Fruit fly (Drosophila melanogaster) whole organism, prepupa: ENCODE results near the gene Sugb.

ENCODE experiments used
- CG10631 ChIP-seq: fragments of 200-800 bp; sonication (Bioruptor generic); optimal IDR thresholded peaks from 2 replicates; lab custom pipeline; 2016; ENCODE audit warnings: missing biosample characterization, missing genetic modification characterization
- CG11294 ChIP-seq: fragments of 200-800 bp; sonication (Bioruptor generic); IDR thresholded peaks from 2 replicates; pipeline ENCODE4 v1.3.6; 2022; ENCODE audit warnings: missing biosample characterization, missing genetic modification characterization
- CG11762 ChIP-seq: fragments of 200-800 bp; sonication (Bioruptor generic); optimal IDR thresholded peaks from 3 replicates; lab custom pipeline; 2016; ENCODE audit warnings: missing biosample characterization, missing genetic modification characterization; ENCODE audit not compliant: insufficient read depth
- CG3032 ChIP-seq: fragments of 200-800 bp; optimal IDR thresholded peaks from 2 replicates; lab custom pipeline; 2019; ENCODE audit warnings: missing biosample characterization, mild to moderate bottlenecking, missing genetic modification characterization, moderate library complexity
- CG31627 ChIP-seq: fragments of 200-800 bp; sonication (Bioruptor generic); optimal IDR thresholded peaks from 3 replicates; lab custom pipeline; 2016; ENCODE audit warnings: missing biosample characterization, missing genetic modification characterization
- CG32006 ChIP-seq: fragments of 200-800 bp; sonication (Bioruptor generic); optimal IDR thresholded peaks from 3 replicates; lab custom pipeline; 2017; ENCODE audit warnings: missing biosample characterization, mild to moderate bottlenecking, missing genetic modification characterization
- CG3919 ChIP-seq: fragments of 200-800 bp; sonication (Bioruptor generic); optimal IDR thresholded peaks from 3 replicates; lab custom pipeline; 2016; ENCODE audit warnings: missing biosample characterization, missing genetic modification characterization
- CG6163 ChIP-seq: fragments of 200-800 bp; sonication (Bioruptor generic); IDR thresholded peaks from 3 replicates; pipeline ENCODE4 v1.3.6; 2022; ENCODE audit warnings: missing biosample characterization, missing genetic modification characterization
- CG6276 ChIP-seq: fragments of 200-800 bp; sonication (Bioruptor generic); optimal IDR thresholded peaks from 2 replicates; lab custom pipeline; 2017; ENCODE audit warnings: missing biosample characterization, mild to moderate bottlenecking, missing genetic modification characterization
- CG6792 ChIP-seq: fragments of 200-800 bp; sonication (Bioruptor generic); optimal IDR thresholded peaks from 3 replicates; lab custom pipeline; 2016; ENCODE audit warnings: missing biosample characterization, missing genetic modification characterization
- CG8119 ChIP-seq: fragments of 200-800 bp; sonication (Bioruptor generic); IDR thresholded peaks from 3 replicates; pipeline ENCODE4 v1.3.6; 2022; ENCODE audit warnings: missing biosample characterization, missing genetic modification characterization
- CG8632 ChIP-seq: fragments of 200-800 bp; sonication (Bioruptor generic); optimal IDR thresholded peaks from 3 replicates; lab custom pipeline; 2016; ENCODE audit warnings: missing biosample characterization, missing genetic modification characterization
- Eip75B ChIP-seq: fragments of 200-800 bp; sonication (Bioruptor generic); optimal IDR thresholded peaks from 3 replicates; lab custom pipeline; 2016; ENCODE audit warnings: missing biosample characterization, missing genetic modification characterization
- Eip78C ChIP-seq: fragments of 200-800 bp; sonication (Bioruptor generic); peaks from one replicate; lab custom pipeline; 2016; ENCODE audit warnings: missing biosample characterization, missing genetic modification characterization
- Ets21C ChIP-seq: fragments of 200-800 bp; sonication (Bioruptor generic); optimal IDR thresholded peaks from 3 replicates; lab custom pipeline; 2016; ENCODE audit warnings: missing biosample characterization, missing genetic modification characterization
- Ets96B ChIP-seq: fragments of 200-800 bp; optimal IDR thresholded peaks from 2 replicates; lab custom pipeline; 2019; ENCODE audit warnings: missing biosample characterization, mild to moderate bottlenecking, missing genetic modification characterization, moderate library complexity
- Hr38 ChIP-seq: sonication (Bioruptor generic); optimal IDR thresholded peaks from 2 replicates; lab custom pipeline; 2016; ENCODE audit warnings: missing biosample characterization, missing genetic modification characterization
- Hr39 ChIP-seq: fragments of 200-800 bp; sonication (Bioruptor generic); optimal IDR thresholded peaks from 2 replicates; lab custom pipeline; 2016; ENCODE audit warnings: missing biosample characterization, missing genetic modification characterization
- Hr4 ChIP-seq: fragments of 200-800 bp; sonication (Bioruptor generic); optimal IDR thresholded peaks from 3 replicates; lab custom pipeline; 2016; ENCODE audit warnings: missing biosample characterization, missing genetic modification characterization
- OdsH ChIP-seq: fragments of 200-800 bp; sonication (Bioruptor generic); optimal IDR thresholded peaks from 3 replicates; lab custom pipeline; 2016; ENCODE audit warnings: missing biosample characterization, missing genetic modification characterization
- Sox102F ChIP-seq: fragments of 200-800 bp; sonication (Bioruptor generic); optimal IDR thresholded peaks from 2 replicates; lab custom pipeline; 2016; ENCODE audit warnings: missing biosample characterization, mild to moderate bottlenecking, missing genetic modification characterization
- achi ChIP-seq: fragments of 200-800 bp; sonication (Bioruptor generic); optimal IDR thresholded peaks from 3 replicates; lab custom pipeline; 2016; ENCODE audit warnings: missing biosample characterization, missing genetic modification characterization
- acj6 ChIP-seq: fragments of 200-800 bp; sonication (Bioruptor generic); optimal IDR thresholded peaks from 3 replicates; lab custom pipeline; 2016; ENCODE audit warnings: missing biosample characterization, missing genetic modification characterization
- dac ChIP-seq: fragments of 200-800 bp; sonication (Bioruptor generic); optimal IDR thresholded peaks from 2 replicates; lab custom pipeline; 2017; ENCODE audit warnings: missing biosample characterization, mild to moderate bottlenecking, missing genetic modification characterization
- dsx ChIP-seq: fragments of 200-800 bp; optimal IDR thresholded peaks from 3 replicates; lab custom pipeline; 2019; ENCODE audit warnings: missing biosample characterization, mild to moderate bottlenecking, missing genetic modification characterization, moderate library complexity; ENCODE audit not compliant: poor library complexity, severe bottlenecking
- eg ChIP-seq: fragments of 200-800 bp; sonication (Bioruptor generic); IDR thresholded peaks from 3 replicates; pipeline ENCODE4 v1.3.6; 2022; ENCODE audit warnings: missing biosample characterization, missing genetic modification characterization
- fd85E ChIP-seq: fragments of 200-800 bp; sonication (Bioruptor generic); optimal IDR thresholded peaks from 3 replicates; lab custom pipeline; 2016; ENCODE audit warnings: missing biosample characterization, missing genetic modification characterization
- fkh ChIP-seq: fragments of 200-800 bp; sonication (Bioruptor generic); optimal IDR thresholded peaks from 3 replicates; lab custom pipeline; 2017; ENCODE audit warnings: missing biosample characterization, mild to moderate bottlenecking, missing genetic modification characterization, moderate library complexity
- net ChIP-seq: fragments of 200-800 bp; sonication (Bioruptor generic); optimal IDR thresholded peaks from 3 replicates; lab custom pipeline; 2016; ENCODE audit warnings: missing biosample characterization, missing genetic modification characterization
- pdm3 ChIP-seq: fragments of 200-800 bp; sonication (Bioruptor generic); optimal IDR thresholded peaks from 3 replicates; lab custom pipeline; 2016; ENCODE audit warnings: missing biosample characterization, missing genetic modification characterization
- salr ChIP-seq, 2 experiments: fragments of 200-800 bp; sonication (Bioruptor generic); optimal IDR thresholded peaks; 3 replicates each; lab custom pipeline; 2016 to 2018; ENCODE audit warnings: missing biosample characterization in 2 of 2, missing genetic modification characterization in 2 of 2, mild to moderate bottlenecking in 1 of 2
- spab ChIP-seq: fragments of 200-800 bp; sonication (Bioruptor generic); optimal IDR thresholded peaks from 2 replicates; lab custom pipeline; 2017; ENCODE audit warnings: missing biosample characterization, mild to moderate bottlenecking, missing genetic modification characterization, missing genetic modification reagents
- ss ChIP-seq, 2 experiments: fragments of 200-800 bp; sonication (Bioruptor generic); optimal IDR thresholded peaks; 2 replicates in 1 of 2; 3 replicates in 1 of 2; lab custom pipeline; 2017 to 2018; ENCODE audit warnings: mild to moderate bottlenecking in 2 of 2, missing biosample characterization in 2 of 2, missing genetic modification characterization in 2 of 2, moderate library complexity in 1 of 2
- svp ChIP-seq: fragments of 200-800 bp; sonication (Bioruptor generic); peaks from one replicate; lab custom pipeline; 2016; ENCODE audit warnings: missing biosample characterization, missing genetic modification characterization
- topi ChIP-seq: fragments of 200-800 bp; sonication (Bioruptor generic); optimal IDR thresholded peaks from 3 replicates; lab custom pipeline; 2016; ENCODE audit warnings: missing biosample characterization, missing genetic modification characterization
- vri ChIP-seq: fragments of 200-800 bp; sonication (Bioruptor generic); optimal IDR thresholded peaks from 3 replicates; lab custom pipeline; 2016; ENCODE audit warnings: missing biosample characterization, mild to moderate bottlenecking, missing genetic modification characterization

Sugb gene

DNA sequence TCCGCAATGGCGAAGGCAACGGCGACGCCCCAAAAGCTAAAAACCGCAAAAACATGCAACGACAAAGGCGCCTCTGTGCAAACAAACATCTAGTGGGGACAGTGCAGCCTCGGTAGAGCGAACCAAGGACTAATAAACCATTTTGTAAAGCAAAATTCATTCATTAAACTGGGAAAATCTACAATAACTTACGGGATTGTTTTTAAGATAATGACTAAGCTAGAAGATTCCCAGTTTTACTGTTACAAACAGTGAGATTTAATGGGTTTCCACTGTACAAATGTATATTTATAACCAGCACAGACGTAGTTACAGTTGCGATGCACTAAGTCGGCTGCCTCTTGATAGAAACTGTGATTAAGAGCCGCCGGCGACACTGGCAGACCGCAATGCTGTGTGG is 27.6 kb upstream of the Sugb start (continued):
- TF ChIP-seq fd85E (GFP tag; lab: Kevin White, UChicago) (no peak), net (GFP tag; lab: Kevin White, UChicago) (peak; percentile 53), dsx (GFP tag; lab: Kevin White, UChicago) (no peak), ss (GFP tag; optimal IDR thresholded peaks at IDR 0.05; lab: Kevin White, UChicago) (no peak), Hr39 (GFP tag; lab: Kevin White, UChicago) (no peak), vri (GFP tag; lab: Kevin White, UChicago) (no peak), CG11762 (peak; percentile 32), CG8632 (GFP tag; lab: Kevin White, UChicago) (no peak), Sox102F (GFP tag; lab: Kevin White, UChicago) (no peak), CG32006 (peak; percentile 82), eg (GFP tag; lab: Robert Waterston, UW) (peak; percentile 86), svp (GFP tag; lab: Kevin White, UChicago) (peak; percentile 35), CG6276 (peak; percentile 63), CG3032 (no peak), Ets96B (tag; lab: Kevin White, UChicago) (peak; percentile 65), CG6792 (GFP tag; lab: Kevin White, UChicago) (peak; percentile 44), acj6 (peak; percentile 39), Ets21C (GFP tag; lab: Kevin White, UChicago) (no peak), dac (GFP tag; lab: Kevin White, UChicago) (peak; percentile 48), spab (GFP tag; lab: Kevin White, UChicago) (peak; percentile 16), fkh (no peak), topi (GFP tag; lab: Kevin White, UChicago) (no peak), OdsH (GFP tag; lab: Kevin White, UChicago) (peak; percentile 62)

DNA sequence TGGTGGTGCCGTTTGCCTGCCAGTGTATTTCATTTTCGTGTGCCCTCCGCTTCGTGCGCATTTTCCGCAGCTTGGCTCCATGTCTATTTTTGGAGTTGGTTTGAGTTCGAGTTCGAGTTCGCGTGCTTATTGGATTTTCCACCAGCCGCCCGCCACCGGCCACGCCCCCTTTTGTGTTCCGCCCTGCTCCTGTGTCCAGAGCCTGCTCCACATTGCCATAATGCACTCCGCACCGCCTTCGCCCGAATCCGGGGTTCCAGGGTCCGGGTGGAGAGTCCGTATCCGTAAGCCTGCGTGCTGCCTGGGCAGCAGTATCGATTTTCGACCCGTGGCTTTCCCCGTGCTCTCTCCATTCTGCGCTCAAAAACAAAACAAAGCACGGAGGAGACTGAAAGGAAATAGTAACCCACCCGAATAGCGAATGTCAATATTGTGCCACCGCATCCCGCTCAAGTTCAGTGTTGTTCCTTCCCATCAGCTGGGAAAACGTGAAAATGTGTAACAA is 5.4 kb upstream of the Sugb start:
- TF ChIP-seq CG32006, result no peak
- no peak for TF ChIP-seq salr (GFP tag; optimal IDR thresholded peaks at IDR 0.05; lab: Kevin White, UChicago)
- no peak for TF ChIP-seq net (GFP tag; lab: Kevin White, UChicago)

DNA sequence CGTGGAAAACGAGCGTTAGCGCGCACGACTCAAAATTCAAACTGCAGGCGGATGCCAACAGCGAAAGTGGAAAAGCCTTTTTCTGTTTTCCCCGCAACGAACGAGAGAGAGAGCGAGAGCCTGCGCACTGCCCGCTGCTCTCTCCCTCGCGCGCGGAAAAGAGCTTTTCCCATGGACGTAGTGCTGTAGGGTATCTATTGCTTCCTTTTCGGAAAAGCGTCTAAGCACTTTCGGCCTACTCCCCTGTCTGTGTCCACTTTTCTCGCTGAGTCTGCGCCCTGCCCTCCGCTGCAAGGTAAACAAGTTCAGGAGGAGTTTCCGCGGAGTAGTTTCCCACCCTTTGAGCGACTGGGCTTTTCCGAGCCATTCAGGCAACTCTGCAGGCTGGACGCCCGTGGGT is 3.5 kb upstream of the Sugb start, which contains the start of gene CG32085:
CG32085 (minus strand) TSS at position 47 of the 400 bp plus-strand sequence.
- TF ChIP-seq CG32006 (peak; percentile 37), CG6792 (GFP tag; lab: Kevin White, UChicago) (peak; percentile 6), vri (GFP tag; lab: Kevin White, UChicago) (no peak), OdsH (GFP tag; lab: Kevin White, UChicago) (peak; percentile 18), net (GFP tag; lab: Kevin White, UChicago) (peak; percentile 28), Eip75B (GFP tag; lab: Kevin White, UChicago) (peak; percentile 18), Hr4 (GFP tag; lab: Kevin White, UChicago) (peak; percentile 44), eg (GFP tag; lab: Robert Waterston, UW) (peak; percentile 72; the same call in 2 of the 3 replicates), acj6 (peak; percentile 10), pdm3 (GFP tag; lab: Kevin White, UChicago) (peak; percentile 32), Hr38 (no peak), CG10631 (GFP tag; lab: Kevin White, UChicago) (no peak), svp (GFP tag; lab: Kevin White, UChicago) (peak; percentile 36), achi (peak; percentile 19), CG11294 (GFP tag; lab: Robert Waterston, UW) (peak; percentile 62; the same call in 1 of the 2 replicates), CG6163 (peak; percentile 71; the same call in 2 of the 3 replicates), CG3919 (GFP tag; lab: Kevin White, UChicago) (peak; percentile 61), CG8119 (GFP tag; lab: Robert Waterston, UW) (peak; percentile 38; the same call in 1 of the 3 replicates), CG31627 (no peak), CG3032 (no peak), ss (GFP tag; optimal IDR thresholded peaks at IDR 0.05; lab: Kevin White, UChicago) (peak; percentile 12 to 22), Eip78C (peak; percentile 70), dsx (GFP tag; lab: Kevin White, UChicago) (no peak)
